Worm (Caenorhabditis elegans) whole organism, late embryonic: ENCODE measurements around the gene R07B1.6.

Experiments used
- K02D7.2 ChIP-seq: sonication (generic microtip); optimal IDR thresholded peaks from 2 replicates; lab custom pipeline; 2017; ENCODE audit warnings: mild to moderate bottlenecking, missing genetic modification characterization, missing compliant biosample characterization
- elt-2 ChIP-seq: sonication (generic microtip); optimal IDR thresholded peaks from 2 replicates; lab custom pipeline; 2016; ENCODE audit warnings: missing genetic modification reagents, missing genetic modification characterization, missing compliant biosample characterization
- fax-1 ChIP-seq: sonication (generic microtip); optimal IDR thresholded peaks from 2 replicates; lab custom pipeline; 2016; ENCODE audit warnings: missing genotype, missing genetic modification characterization, missing compliant biosample characterization
- nfya-1 ChIP-seq: sonication (generic microtip); optimal IDR thresholded peaks from 2 replicates; lab custom pipeline; 2017; ENCODE audit warnings: missing genetic modification characterization, mild to moderate bottlenecking, missing compliant biosample characterization, antibody characterized with exemption, moderate library complexity

ce11 chrX:9851745-9852330, 14.6 kb upstream of the R07B1.6 start, which contains the start of gene lec-7:
- TF ChIP-seq fax-1 (tag; lab: Kevin White, UChicago) (no peak), elt-2 (tag; lab: Kevin White, UChicago) (no peak), nfya-1 (tag; lab: Kevin White, UChicago) (no peak), K02D7.2 (tag; lab: Kevin White, UChicago) (no peak)
